Worm (Caenorhabditis elegans) whole organism, L3 larva: ENCODE measurements around the gene Y62H9A.15.

Experiments
- egl-5 ChIP-seq: fragments of 150-350 bp; optimal IDR thresholded peaks from 2 replicates; lab custom pipeline; 2017; ENCODE audit warnings: missing biosample characterization, missing genetic modification reagents, missing genetic modification characterization, inconsistent platforms
- elt-1 ChIP-seq: fragments of 150-350 bp; optimal IDR thresholded peaks from 2 replicates; lab custom pipeline; 2014; ENCODE audit warnings: missing biosample characterization, missing genetic modification characterization
- fkh-10 ChIP-seq: sonication (generic microtip); optimal IDR thresholded peaks from 2 replicates; lab custom pipeline; 2017; ENCODE audit warnings: missing biosample characterization, missing genetic modification reagents, missing genetic modification characterization
- mdl-1 ChIP-seq: fragments of 150-350 bp; optimal IDR thresholded peaks from 2 replicates; lab custom pipeline; 2014; ENCODE audit warnings: missing biosample characterization, missing genetic modification characterization
- nfya-1 ChIP-seq: sonication (generic microtip); optimal IDR thresholded peaks from 2 replicates; lab custom pipeline; 2017; ENCODE audit warnings: missing genetic modification characterization, mild to moderate bottlenecking, missing compliant biosample characterization, antibody characterized with exemption, moderate library complexity; ENCODE audit not compliant: insufficient read depth
- nhr-28 ChIP-seq: fragments of 150-350 bp; optimal IDR thresholded peaks from 2 replicates; lab custom pipeline; 2014; ENCODE audit warnings: missing biosample characterization, missing genetic modification characterization
- nhr-67 ChIP-seq: fragments of 150-350 bp; optimal IDR thresholded peaks from 2 replicates; lab custom pipeline; 2014; ENCODE audit warnings: missing biosample characterization, missing genetic modification characterization
- pha-4 ChIP-seq: fragments of 150-350 bp; optimal IDR thresholded peaks from 2 replicates; lab custom pipeline; 2014; ENCODE audit warnings: missing biosample characterization, missing genetic modification reagents, missing genetic modification characterization
- skn-1 ChIP-seq: fragments of 150-350 bp; optimal IDR thresholded peaks from 2 replicates; lab custom pipeline; 2014; ENCODE audit warnings: missing biosample characterization, missing genetic modification characterization
- unc-62 ChIP-seq: fragments of 150-350 bp; sonication (generic microtip); optimal IDR thresholded peaks from 4 replicates; lab custom pipeline; 2014; ENCODE audit warnings: missing biosample characterization, missing genetic modification reagents, missing genetic modification characterization
- zag-1 ChIP-seq: fragments of 150-350 bp; optimal IDR thresholded peaks from 2 replicates; lab custom pipeline; 2014; ENCODE audit warnings: missing biosample characterization, missing genetic modification characterization
- ztf-11 ChIP-seq: fragments of 150-350 bp; optimal IDR thresholded peaks from 2 replicates; lab custom pipeline; 2014; ENCODE audit warnings: missing biosample characterization, missing genetic modification characterization

DNA sequence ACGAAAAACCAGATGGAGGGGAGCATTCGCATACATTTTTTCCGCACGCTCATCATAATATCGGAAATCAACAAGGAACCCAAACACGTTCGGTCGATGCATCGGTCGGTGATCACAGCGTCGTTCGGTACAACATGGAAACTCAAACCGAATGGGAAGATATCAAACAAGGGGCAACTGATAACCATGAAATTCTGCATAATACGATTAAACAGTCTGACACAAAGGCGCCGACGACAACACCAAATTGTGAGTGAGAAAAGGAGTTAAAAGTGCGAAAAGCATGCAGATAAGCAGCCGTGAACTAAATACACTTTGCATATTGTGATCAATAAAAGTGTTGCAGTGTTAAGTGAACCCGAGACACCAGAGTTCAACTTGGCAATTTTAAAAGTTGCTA lies 15.3 kb upstream of the Y62H9A.15 start:
- TF ChIP-seq pha-4 (tag; lab: Kevin White, UChicago) = no peak
- TF ChIP-seq mdl-1 (tag; lab: Kevin White, UChicago) = no peak
- no peak for TF ChIP-seq nhr-67 (tag; lab: Kevin White, UChicago)
- no peak for TF ChIP-seq zag-1
- no peak for TF ChIP-seq nhr-28 (tag; lab: Kevin White, UChicago)
- TF ChIP-seq unc-62 (GFP tag; lab: Kevin White, UChicago) = no peak
- TF ChIP-seq elt-1 = no peak
- no peak for TF ChIP-seq ztf-11 (tag; lab: Kevin White, UChicago)
- TF ChIP-seq nfya-1 (tag; lab: Kevin White, UChicago) = no peak
- TF ChIP-seq skn-1 (tag; lab: Kevin White, UChicago) = no peak
- TF ChIP-seq fkh-10 (GFP tag; lab: Kevin White, UChicago) = no peak
- no peak for TF ChIP-seq egl-5 (tag; lab: Kevin White, UChicago)
